Worm (Caenorhabditis elegans) whole organism, L2 larva: ENCODE results near the gene dmsr-12.

ENCODE experiments used
- ZK546.5 ChIP-seq: sonication (generic microtip); optimal IDR thresholded peaks from 2 replicates; lab custom pipeline; 2017; ENCODE audit warnings: missing biosample characterization, missing genetic modification characterization
- ama-1 ChIP-seq: fragments of 150-350 bp; optimal IDR thresholded peaks from 2 replicates; lab custom pipeline; 2018; ENCODE audit warnings: inconsistent platforms
- blmp-1 ChIP-seq: sonication (generic microtip); optimal IDR thresholded peaks from 2 replicates; lab custom pipeline; 2017; ENCODE audit warnings: missing genetic modification characterization, mild to moderate bottlenecking, missing compliant biosample characterization, antibody characterized with exemption, moderate library complexity; ENCODE audit not compliant: insufficient read depth
- ceh-82 ChIP-seq: fragments of 150-350 bp; optimal IDR thresholded peaks from 2 replicates; lab custom pipeline; 2014; ENCODE audit warnings: missing biosample characterization, missing genetic modification characterization
- crh-2 ChIP-seq: sonication (generic microtip); optimal IDR thresholded peaks from 2 replicates; lab custom pipeline; 2017; ENCODE audit warnings: missing biosample characterization, missing genetic modification characterization
- elt-1 ChIP-seq: fragments of 150-350 bp; optimal IDR thresholded peaks from 2 replicates; lab custom pipeline; 2014; ENCODE audit warnings: missing biosample characterization, missing genetic modification characterization
- elt-3 ChIP-seq: sonication (generic microtip); optimal IDR thresholded peaks from 2 replicates; lab custom pipeline; 2017; ENCODE audit warnings: missing biosample characterization, missing genetic modification characterization
- nhr-237 ChIP-seq: fragments of 150-350 bp; optimal IDR thresholded peaks from 2 replicates; lab custom pipeline; 2014; ENCODE audit warnings: missing biosample characterization, missing genetic modification characterization
- nhr-25 ChIP-seq: fragments of 150-350 bp; sonication (generic microtip); optimal IDR thresholded peaks from 3 replicates; lab custom pipeline; 2014; ENCODE audit warnings: missing biosample characterization, missing genetic modification characterization
- nhr-77 ChIP-seq: fragments of 150-350 bp; optimal IDR thresholded peaks from 2 replicates; lab custom pipeline; 2014; ENCODE audit warnings: missing biosample characterization, missing genetic modification characterization
- skn-1 ChIP-seq: sonication (generic microtip); optimal IDR thresholded peaks from 2 replicates; lab custom pipeline; 2017; ENCODE audit warnings: missing biosample characterization, missing genetic modification characterization
- snpc-4 ChIP-seq: fragments of 150-350 bp; optimal IDR thresholded peaks from 2 replicates; lab custom pipeline; 2014; ENCODE audit warnings: missing biosample characterization, missing genetic modification characterization

- no peak for TF ChIP-seq elt-1
- no peak for TF ChIP-seq nhr-237 (tag; lab: Kevin White, UChicago)
- TF ChIP-seq nhr-25, result no peak
- no peak for TF ChIP-seq skn-1 (tag; lab: Kevin White, UChicago)
- no peak for TF ChIP-seq nhr-77 (tag; lab: Kevin White, UChicago)
- no peak for TF ChIP-seq ZK546.5 (tag; lab: Kevin White, UChicago)
- no peak for TF ChIP-seq ama-1 (lab: Kevin White, UChicago)
- TF ChIP-seq ceh-82 (tag; lab: Kevin White, UChicago), result no peak
- TF ChIP-seq blmp-1 (tag; lab: Kevin White, UChicago), result no peak
- TF ChIP-seq elt-3 (tag; lab: Kevin White, UChicago), result no peak
- TF ChIP-seq snpc-4 (tag; lab: Kevin White, UChicago), result no peak
- TF ChIP-seq crh-2 (tag; lab: Kevin White, UChicago), result no peak
Measured at ce11 chrV:6830755-6831227, 24.6 kb upstream of the dmsr-12 start, which contains the start of gene col-142.
